Worm (Caenorhabditis elegans) whole organism, young adult: ENCODE measurements around the gene cha-1.

ENCODE experiments used
- B0019.2 ChIP-seq: fragments of 200-800 bp; sonication (Bioruptor generic); conservative IDR thresholded peaks from 2 replicates; pipeline ENCODE4 v1.3.6; 2022; ENCODE audit warnings: missing genetic modification reagents, missing genetic modification characterization, missing compliant biosample characterization
- B0035.1 ChIP-seq: sonication (generic microtip); optimal IDR thresholded peaks from 2 replicates; lab custom pipeline; 2016; ENCODE audit warnings: missing genetic modification characterization, mild to moderate bottlenecking, missing compliant biosample characterization, missing genotype, missing genetic modification reagents
- B0336.3 ChIP-seq: fragments of 200-800 bp; sonication (Bioruptor generic); IDR thresholded peaks from 2 replicates; pipeline ENCODE4 v1.3.6; 2022; ENCODE audit warnings: missing genetic modification characterization, missing compliant biosample characterization
- C06A6.2 ChIP-seq: fragments of 200-800 bp; sonication (Bioruptor generic); conservative IDR thresholded peaks from 2 replicates; pipeline ENCODE4 v1.3.6; 2022; ENCODE audit warnings: missing genetic modification characterization, missing compliant biosample characterization
- D2030.7 ChIP-seq: fragments of 200-800 bp; sonication (Bioruptor generic); IDR thresholded peaks from 2 replicates; pipeline ENCODE4 v1.3.6; 2022; ENCODE audit warnings: missing genetic modification reagents, missing genetic modification characterization, missing compliant biosample characterization
- F22D6.2 ChIP-seq: sonication (generic microtip); optimal IDR thresholded peaks from 2 replicates; lab custom pipeline; 2016; ENCODE audit warnings: mild to moderate bottlenecking, missing genetic modification characterization, missing compliant biosample characterization
- F57A8.1 ChIP-seq: fragments of 200-800 bp; sonication (Bioruptor generic); optimal IDR thresholded peaks from 2 replicates; lab custom pipeline; 2018; ENCODE audit warnings: mild to moderate bottlenecking, missing genetic modification characterization, moderate library complexity, missing compliant biosample characterization
- K12H6.12 ChIP-seq: fragments of 200-800 bp; sonication (Bioruptor generic); optimal IDR thresholded peaks from 2 replicates; lab custom pipeline; 2018; ENCODE audit warnings: mild to moderate bottlenecking, missing genetic modification characterization, missing compliant biosample characterization
- T26A5.8 ChIP-seq: sonication (generic microtip); optimal IDR thresholded peaks from 2 replicates; lab custom pipeline; 2016; ENCODE audit warnings: missing genetic modification characterization, missing compliant biosample characterization
- Y56A3A.18 ChIP-seq: fragments of 200-800 bp; sonication (Bioruptor generic); IDR thresholded peaks from 2 replicates; pipeline ENCODE4 v1.3.6; 2022; ENCODE audit warnings: missing genetic modification reagents, missing genetic modification characterization, missing compliant biosample characterization
- cebp-2 ChIP-seq: fragments of 200-800 bp; sonication (Bioruptor generic); IDR thresholded peaks from 2 replicates; pipeline ENCODE4 v1.3.6; 2022; ENCODE audit warnings: missing genetic modification characterization, missing compliant biosample characterization
- ceh-27 ChIP-seq: fragments of 200-800 bp; sonication (Bioruptor generic); optimal IDR thresholded peaks from 2 replicates; lab custom pipeline; 2018; ENCODE audit warnings: mild to moderate bottlenecking, missing genetic modification characterization, moderate library complexity, missing compliant biosample characterization
- ceh-58 ChIP-seq: fragments of 200-800 bp; sonication (Bioruptor generic); IDR thresholded peaks from 2 replicates; pipeline ENCODE4 v1.3.6; 2022; ENCODE audit warnings: missing genetic modification characterization, missing compliant biosample characterization
- ceh-79 ChIP-seq: sonication (generic microtip); optimal IDR thresholded peaks from 2 replicates; lab custom pipeline; 2017; ENCODE audit warnings: mild to moderate bottlenecking, missing genetic modification characterization, missing compliant biosample characterization
- ceh-91 ChIP-seq: fragments of 200-800 bp; sonication (Bioruptor generic); IDR thresholded peaks from 2 replicates; pipeline ENCODE4 v1.3.6; 2022; ENCODE audit warnings: missing genetic modification reagents, missing genetic modification characterization, missing compliant biosample characterization
- egl-44 ChIP-seq: fragments of 200-800 bp; sonication (Bioruptor generic); IDR thresholded peaks from 2 replicates; pipeline ENCODE4 v1.3.6; 2022; ENCODE audit warnings: missing genetic modification reagents, missing genetic modification characterization, missing compliant biosample characterization
- egrh-3 ChIP-seq: fragments of 200-800 bp; sonication (Bioruptor generic); IDR thresholded peaks from 2 replicates; pipeline ENCODE4 v1.3.6; 2022; ENCODE audit warnings: missing genetic modification reagents, missing genetic modification characterization, missing compliant biosample characterization
- ekl-4 ChIP-seq: fragments of 200-800 bp; sonication (Bioruptor generic); IDR thresholded peaks from 2 replicates; pipeline ENCODE4 v1.3.6; 2022; ENCODE audit warnings: missing genetic modification reagents, missing genetic modification characterization, missing compliant biosample characterization
- fkh-3 ChIP-seq: sonication (generic microtip); optimal IDR thresholded peaks from 2 replicates; lab custom pipeline; 2016; ENCODE audit warnings: mild to moderate bottlenecking, missing genetic modification characterization, missing compliant biosample characterization
- gei-17 ChIP-seq: fragments of 200-800 bp; sonication (Bioruptor generic); optimal IDR thresholded peaks from 2 replicates; lab custom pipeline; 2018; ENCODE audit warnings: mild to moderate bottlenecking, missing genetic modification characterization, missing compliant biosample characterization
- hlh-26 ChIP-seq: fragments of 200-800 bp; sonication (Bioruptor generic); conservative IDR thresholded peaks from 2 replicates; pipeline ENCODE4 v1.3.6; 2022; ENCODE audit warnings: missing genetic modification reagents, missing genetic modification characterization, missing compliant biosample characterization
- hmg-1.2 ChIP-seq: fragments of 200-800 bp; sonication (Bioruptor generic); IDR thresholded peaks from 2 replicates; pipeline ENCODE4 v1.3.6; 2022; ENCODE audit warnings: missing genetic modification reagents, missing genetic modification characterization, missing compliant biosample characterization
- hmg-20 ChIP-seq: fragments of 200-800 bp; sonication (Bioruptor generic); IDR thresholded peaks from 2 replicates; pipeline ENCODE4 v1.3.6; 2022; ENCODE audit warnings: missing genetic modification reagents, missing genetic modification characterization, missing compliant biosample characterization
- hsf-1 ChIP-seq: fragments of 200-800 bp; sonication (Bioruptor generic); IDR thresholded peaks from 2 replicates; pipeline ENCODE4 v1.3.6; 2022; ENCODE audit warnings: missing genetic modification reagents, missing genetic modification characterization, missing compliant biosample characterization
- let-607 ChIP-seq, 2 experiments: fragments of 200-800 bp in 1 of 2; sonication (Bioruptor generic) in 1 of 2; sonication (generic microtip) in 1 of 2; optimal IDR thresholded peaks; 2 replicates each; lab custom pipeline; 2016 to 2018; ENCODE audit warnings: mild to moderate bottlenecking in 2 of 2, missing compliant biosample characterization in 2 of 2, missing genetic modification characterization in 2 of 2, moderate library complexity in 2 of 2, missing genotype in 1 of 2
- lin-26 ChIP-seq: fragments of 200-800 bp; sonication (Bioruptor generic); IDR thresholded peaks from 2 replicates; pipeline ENCODE4 v1.3.6; 2022; ENCODE audit warnings: missing genetic modification reagents, missing genetic modification characterization, missing compliant biosample characterization
- lin-40 ChIP-seq: sonication (generic microtip); optimal IDR thresholded peaks from 2 replicates; lab custom pipeline; 2016; ENCODE audit warnings: missing genetic modification characterization, mild to moderate bottlenecking, missing compliant biosample characterization, missing genotype, missing genetic modification reagents
- lin-54 ChIP-seq: fragments of 200-800 bp; sonication (Bioruptor generic); optimal IDR thresholded peaks from 2 replicates; lab custom pipeline; 2018; ENCODE audit warnings: mild to moderate bottlenecking, missing genetic modification characterization, missing compliant biosample characterization
- mcd-1 ChIP-seq: fragments of 200-800 bp; sonication (Bioruptor generic); IDR thresholded peaks from 2 replicates; pipeline ENCODE4 v1.3.6; 2022; ENCODE audit warnings: missing genetic modification reagents, missing genetic modification characterization, missing compliant biosample characterization
- mel-28 ChIP-seq: sonication (generic microtip); optimal IDR thresholded peaks from 2 replicates; lab custom pipeline; 2016; ENCODE audit warnings: borderline replicate concordance, mild to moderate bottlenecking, missing genetic modification characterization, missing compliant biosample characterization
- mes-4 ChIP-seq: sonication (generic microtip); optimal IDR thresholded peaks from 2 replicates; lab custom pipeline; 2016; ENCODE audit warnings: missing genotype, missing genetic modification characterization, missing compliant biosample characterization
- nfya-1 ChIP-seq: sonication (generic microtip); optimal IDR thresholded peaks from 2 replicates; lab custom pipeline; 2017; ENCODE audit warnings: antibody characterized with exemption, missing compliant biosample characterization, missing genetic modification characterization, borderline replicate concordance; ENCODE audit not compliant: insufficient read depth
- nfyb-1 ChIP-seq: fragments of 200-800 bp; sonication (Bioruptor generic); IDR thresholded peaks from 2 replicates; pipeline ENCODE4 v1.3.6; 2022; ENCODE audit warnings: missing genetic modification reagents, missing genetic modification characterization, missing compliant biosample characterization
- nhr-120 ChIP-seq: fragments of 200-800 bp; sonication (Bioruptor generic); IDR thresholded peaks from 2 replicates; pipeline ENCODE4 v1.3.6; 2022; ENCODE audit warnings: missing genetic modification characterization, missing compliant biosample characterization
- nhr-80 ChIP-seq: sonication (generic microtip); optimal IDR thresholded peaks from 2 replicates; lab custom pipeline; 2016; ENCODE audit warnings: missing genetic modification characterization, missing compliant biosample characterization
- pbrm-1 ChIP-seq: fragments of 200-800 bp; sonication (Bioruptor generic); IDR thresholded peaks from 2 replicates; pipeline ENCODE4 v1.3.6; 2022; ENCODE audit warnings: missing genetic modification reagents, missing genetic modification characterization, missing compliant biosample characterization
- rcor-1 ChIP-seq: fragments of 200-800 bp; sonication (Bioruptor generic); IDR thresholded peaks from 2 replicates; pipeline ENCODE4 v1.3.6; 2022; ENCODE audit warnings: missing genetic modification reagents, missing genetic modification characterization, missing compliant biosample characterization
- rpc-1 ChIP-seq, 2 experiments: fragments of 150-350 bp in 1 of 2; sonication (generic microtip) in 1 of 2; optimal IDR thresholded peaks; 2 replicates each; lab custom pipeline; 2014 to 2018; ENCODE audit warnings: missing biosample characterization in 1 of 2, missing genetic modification characterization in 1 of 2, missing genetic modification reagents in 1 of 2, missing genotype in 1 of 2
- sdz-38 ChIP-seq: sonication (generic microtip); optimal IDR thresholded peaks from 2 replicates; lab custom pipeline; 2016; ENCODE audit warnings: missing genotype, missing genetic modification characterization, missing compliant biosample characterization
- sptf-2 ChIP-seq: fragments of 200-800 bp; sonication (Bioruptor generic); optimal IDR thresholded peaks from 2 replicates; lab custom pipeline; 2018; ENCODE audit warnings: mild to moderate bottlenecking, missing genetic modification characterization, missing compliant biosample characterization
- tbp1 ChIP-seq: fragments of 200-800 bp; sonication (Bioruptor generic); optimal IDR thresholded peaks from 2 replicates; lab custom pipeline; 2018; ENCODE audit warnings: mild to moderate bottlenecking, missing genetic modification characterization, missing compliant biosample characterization
- zfh-2 ChIP-seq: fragments of 200-800 bp; sonication (Bioruptor generic); conservative IDR thresholded peaks from 2 replicates; pipeline ENCODE4 v1.3.6; 2022; ENCODE audit warnings: missing genetic modification reagents, missing genetic modification characterization, missing compliant biosample characterization
- ztf-26 ChIP-seq: sonication (generic microtip); optimal IDR thresholded peaks from 2 replicates; lab custom pipeline; 2017; ENCODE audit warnings: missing genetic modification characterization, missing compliant biosample characterization

Gene cha-1

DNA sequence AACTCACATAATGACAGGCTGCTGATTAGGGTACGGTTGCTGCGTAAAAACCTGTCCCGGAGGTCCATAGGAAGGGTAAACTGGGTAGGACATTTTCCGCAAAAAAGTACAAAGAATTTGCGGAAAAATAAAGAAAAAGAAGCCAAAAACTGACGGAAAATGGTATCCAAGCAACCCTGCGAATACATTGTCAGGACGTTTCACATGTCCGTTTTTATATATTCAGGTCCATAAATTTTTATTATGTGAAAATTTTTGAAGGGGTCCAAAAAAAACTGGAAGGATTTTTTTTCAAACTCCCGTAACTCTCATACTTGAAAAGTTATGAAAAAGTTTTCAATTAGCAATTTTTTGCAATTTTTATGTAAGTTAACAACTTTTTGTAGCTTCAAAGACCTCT, 17.7 kb upstream of the cha-1 start, which contains the start of gene CC8.3:
TSS of gene CC8.3 (minus strand) at position 101 of the 400 bp plus-strand sequence.
- TF ChIP-seq B0019.2 (GFP tag; lab: Robert Waterston, UW) (no peak), ceh-58 (GFP tag; lab: Robert Waterston, UW) (no peak), let-607 (tag; optimal IDR thresholded peaks at IDR 0.05; lab: Kevin White, UChicago) (no peak), mes-4 (tag; lab: Kevin White, UChicago) (no peak), rpc-1 (optimal IDR thresholded peaks at IDR 0.05; lab: Kevin White, UChicago) (no peak), rpc-1 (tag; optimal IDR thresholded peaks at IDR 0.05; lab: Kevin White, UChicago) (no peak), Y56A3A.18 (no peak), mcd-1 (GFP tag; lab: Robert Waterston, UW) (no peak)
- TF ChIP-seq, all 124 proteins: peak for 0

DNA sequence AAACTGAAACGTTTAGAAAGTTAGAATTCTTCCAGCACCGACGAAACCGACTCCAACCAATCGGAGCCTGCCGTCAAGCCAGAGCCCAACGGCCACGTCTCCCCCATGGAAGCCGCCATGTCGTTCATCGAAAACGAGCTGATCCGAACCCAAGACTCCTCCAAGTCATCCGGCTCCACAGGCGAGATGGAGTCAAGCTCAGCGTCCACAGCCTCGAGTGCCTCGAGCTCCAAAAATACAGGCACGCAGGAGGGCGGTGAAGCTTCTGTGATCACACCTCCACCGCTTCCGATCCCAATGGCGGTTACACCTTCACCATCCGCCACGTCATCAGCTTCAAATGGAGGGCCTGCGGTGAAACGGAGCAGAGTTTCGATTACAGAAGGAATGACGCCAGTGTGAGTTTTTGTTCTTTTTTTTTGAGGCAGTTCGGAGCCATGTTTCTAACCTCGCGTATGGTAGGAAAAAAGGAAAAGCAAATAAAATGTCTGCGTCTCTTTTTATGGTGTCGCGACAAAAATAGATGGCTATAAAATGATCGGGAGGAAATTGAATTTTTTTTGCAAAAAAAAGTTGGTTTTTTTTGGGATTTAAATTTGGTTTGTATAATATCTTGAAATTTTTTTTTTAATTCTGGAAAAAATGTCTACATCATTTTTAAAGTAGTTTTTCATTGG, 13.9 kb upstream of the cha-1 start:
- TF ChIP-seq zfh-2 (GFP tag; lab: Robert Waterston, UW) (peak; percentile 90), egrh-3 (GFP tag; lab: Robert Waterston, UW) (peak; percentile 35; the same call in 1 of the 2 replicates), T26A5.8 (tag; lab: Kevin White, UChicago) (no peak)

DNA sequence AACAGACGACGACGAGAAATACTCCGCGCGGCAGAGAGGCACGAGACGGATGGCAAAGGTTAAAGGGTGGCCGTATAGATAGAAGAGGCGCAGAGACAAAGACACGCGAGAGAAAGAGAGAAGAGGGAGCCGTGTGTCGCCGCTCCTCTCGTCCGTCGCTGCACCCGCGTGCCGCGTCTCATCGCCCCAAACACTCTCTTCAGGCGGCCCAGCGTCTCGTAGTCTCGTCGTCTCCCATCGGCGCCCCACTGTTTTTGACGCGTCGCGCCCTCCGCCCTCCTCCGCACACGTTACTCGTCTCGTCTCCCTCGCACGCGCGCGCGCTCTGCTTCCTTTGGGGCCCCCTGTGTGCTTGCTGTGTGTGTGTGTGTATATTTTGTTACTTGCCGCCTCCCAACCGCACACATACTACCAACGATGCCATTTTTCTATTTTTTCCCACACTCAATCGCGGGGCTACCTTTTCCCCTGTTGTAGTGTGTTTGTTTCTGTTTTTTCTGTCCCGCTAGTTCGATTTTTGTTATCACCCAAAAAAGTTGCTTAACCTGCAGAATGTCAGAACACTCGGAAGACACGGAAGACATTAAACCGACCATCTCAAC, 12.1 kb upstream of the cha-1 start, which contains the start of gene madf-9:
TSS of gene madf-9 (plus strand) at position 552 of the 602 bp plus-strand sequence.
- TF ChIP-seq sptf-2 (GFP tag; lab: Kevin White, UChicago) (peak; percentile 15), C06A6.2 (GFP tag; lab: Robert Waterston, UW) (no peak), cebp-2 (GFP tag; lab: Robert Waterston, UW) (peak; percentile 91), mcd-1 (GFP tag; lab: Robert Waterston, UW) (peak; percentile 73), hmg-1.2 (GFP tag; lab: Robert Waterston, UW) (peak; percentile 75), sdz-38 (tag; lab: Kevin White, UChicago) (no peak), hsf-1 (GFP tag; lab: Robert Waterston, UW) (no peak), tbp1 (peak; percentile 20), F57A8.1 (no peak), mel-28 (peak; percentile 57), ceh-27 (GFP tag; lab: Kevin White, UChicago) (peak; percentile 53), pbrm-1 (peak; percentile 58; the same call in 1 of the 2 replicates), nhr-80 (tag; lab: Kevin White, UChicago) (peak; percentile 34), rcor-1 (GFP tag; lab: Robert Waterston, UW) (0 out of 2 replicates have a peak, but pooled peaks have one; percentile 13), B0336.3 (GFP tag; lab: Robert Waterston, UW) (peak; percentile 83; the same call in 1 of the 2 replicates), ekl-4 (GFP tag; lab: Robert Waterston, UW) (no peak), gei-17 (GFP tag; lab: Kevin White, UChicago) (peak; percentile 57), B0035.1 (tag; lab: Kevin White, UChicago) (peak; percentile 12), ceh-91 (GFP tag; lab: Robert Waterston, UW) (no peak), egrh-3 (GFP tag; lab: Robert Waterston, UW) (peak; percentile 97), egl-44 (GFP tag; lab: Robert Waterston, UW) (0 out of 2 replicates have a peak, but pooled peaks have one; percentile 39), lin-54 (GFP tag; lab: Kevin White, UChicago) (peak; percentile 29), ceh-79 (tag; lab: Kevin White, UChicago) (peak; percentile 15), nfyb-1 (peak; percentile 76), lin-40 (peak; percentile 70), nfya-1 (tag; lab: Kevin White, UChicago) (no peak), D2030.7 (no peak), nhr-120 (no peak), hlh-26 (GFP tag; lab: Robert Waterston, UW) (no peak), ztf-26 (peak; percentile 47), F22D6.2 (tag; lab: Kevin White, UChicago) (no peak), lin-26 (GFP tag; lab: Robert Waterston, UW) (no peak), hmg-20 (GFP tag; lab: Robert Waterston, UW) (0 out of 2 replicates have a peak, but pooled peaks have one; percentile 2), fkh-3 (tag; lab: Kevin White, UChicago) (no peak), K12H6.12 (tag; lab: Kevin White, UChicago) (peak; percentile 62)
